Fruit fly (Drosophila melanogaster) whole organism, embryonic: Measurements from ENCODE around the gene CG32425.

ENCODE experiments used
- CG13424 ChIP-seq: fragments of 200-800 bp; sonication (Bioruptor generic); optimal IDR thresholded peaks from 2 replicates; lab custom pipeline; 2019; ENCODE audit warnings: missing biosample characterization, mild to moderate bottlenecking, missing genetic modification characterization, moderate library complexity
- otp ChIP-seq: fragments of 200-800 bp; sonication (Bioruptor generic); IDR thresholded peaks from 3 replicates; pipeline ENCODE4, ENCODE4 v1.3.6; 2022; ENCODE audit warnings: missing biosample characterization, missing genetic modification characterization

- TF ChIP-seq otp (no peak), CG13424 (tag; lab: Kevin White, UChicago) (no peak)
Observed at dm6 chr3L:20494780-20495591, 2.1 kb upstream of the CG32425 start, which contains the start of gene ZnT77C.
